Fruit fly (Drosophila melanogaster): Measurements from ENCODE around the gene CG32944.

DNA sequence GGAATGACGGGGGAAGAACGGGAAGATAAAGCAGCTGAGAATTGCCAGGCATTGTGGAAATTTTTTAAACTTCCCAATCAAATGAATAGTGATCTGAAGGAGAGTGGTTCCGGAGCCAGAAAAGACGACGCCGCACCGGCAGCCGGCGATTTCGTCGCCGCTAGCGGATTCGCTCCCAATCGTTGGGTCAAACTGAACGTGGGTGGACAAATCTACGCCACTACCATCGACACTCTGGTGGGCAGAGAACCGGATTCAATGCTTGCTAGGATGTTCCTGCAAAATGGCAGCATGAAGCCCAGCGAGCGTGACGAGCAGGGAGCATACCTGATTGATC, 18.9 kb downstream of the CG32944 start, which contains the start of gene CG14647:
- TF ChIP-seq CG9948 (tag; optimal IDR thresholded peaks at IDR 0.05) (no peak), CG13204 (GFP tag; optimal IDR thresholded peaks at IDR 0.05) (no peak), EcR (GFP tag; optimal IDR thresholded peaks at IDR 0.05) (no peak), CG12605 (GFP tag; IDR thresholded peaks at IDR 0.05) (no peak), Pif1A (GFP tag; optimal IDR thresholded peaks at IDR 0.05) (no peak), gl (tag; optimal IDR thresholded peaks at IDR 0.05) (no peak), CG32121 (GFP tag; IDR thresholded peaks at IDR 0.05) (no peak), CG8159 (tag; optimal IDR thresholded peaks at IDR 0.05) (no peak), CG17806 (tag; optimal IDR thresholded peaks at IDR 0.05) (no peak)
